Fruit fly (Drosophila melanogaster) whole organism, embryonic: Measurements from ENCODE around the gene alpha-PheRS.

Source experiments
- Ada2b ChIP-seq: fragments of 200-800 bp; sonication (Bioruptor generic); IDR thresholded peaks from 2 replicates; pipeline ENCODE4 v1.3.6; 2022; ENCODE audit warnings: missing biosample characterization, missing genetic modification characterization
- CG1024 ChIP-seq: fragments of 200-800 bp; sonication (Bioruptor generic); IDR thresholded peaks from 2 replicates; pipeline ENCODE4 v1.3.6; 2022; ENCODE audit warnings: missing biosample characterization, missing genetic modification characterization
- CG10321 ChIP-seq: fragments of 200-800 bp; sonication (Bioruptor generic); IDR thresholded peaks from 2 replicates; pipeline ENCODE4 v1.3.6; 2022; ENCODE audit warnings: missing biosample characterization, missing genetic modification characterization
- CG10565 ChIP-seq: fragments of 200-800 bp; sonication (Bioruptor generic); optimal IDR thresholded peaks from 3 replicates; lab custom pipeline; 2016; ENCODE audit warnings: missing biosample characterization, mild to moderate bottlenecking, missing genetic modification characterization
- CG11085 ChIP-seq: fragments of 200-800 bp; sonication (Bioruptor generic); IDR thresholded peaks from 2 replicates; pipeline ENCODE4 v1.3.6; 2022; ENCODE audit warnings: missing biosample characterization, missing genetic modification characterization
- CG13775 ChIP-seq: fragments of 200-800 bp; sonication (Bioruptor generic); optimal IDR thresholded peaks from 3 replicates; lab custom pipeline; 2017; ENCODE audit warnings: missing biosample characterization, mild to moderate bottlenecking, missing genetic modification characterization
- CG14050 ChIP-seq: fragments of 200-800 bp; sonication (Bioruptor generic); IDR thresholded peaks from 3 replicates; pipeline ENCODE4 v1.3.6; 2022; ENCODE audit warnings: missing biosample characterization, missing genetic modification characterization
- CG1602 ChIP-seq: fragments of 200-800 bp; sonication (Bioruptor generic); optimal IDR thresholded peaks from 3 replicates; lab custom pipeline; 2016; ENCODE audit warnings: missing biosample characterization, missing genetic modification characterization
- CG18476 ChIP-seq: fragments of 200-800 bp; sonication (Bioruptor generic); optimal IDR thresholded peaks from 2 replicates; lab custom pipeline; 2016; ENCODE audit warnings: missing biosample characterization, mild to moderate bottlenecking, missing genetic modification characterization
- CG2120 ChIP-seq: fragments of 200-800 bp; sonication (Bioruptor generic); optimal IDR thresholded peaks from 3 replicates; lab custom pipeline; 2016; ENCODE audit warnings: missing biosample characterization, missing genetic modification characterization
- CG2129 ChIP-seq: fragments of 200-800 bp; sonication (Bioruptor generic); IDR thresholded peaks from 2 replicates; pipeline ENCODE4 v1.3.6; 2022; ENCODE audit warnings: missing biosample characterization, missing genetic modification characterization; ENCODE audit not compliant: partially characterized antibody
- CG32767 ChIP-seq: fragments of 200-800 bp; sonication (Bioruptor generic); IDR thresholded peaks from 2 replicates; pipeline ENCODE4 v1.3.6; 2022; ENCODE audit warnings: missing biosample characterization, missing genetic modification characterization
- CG33213 ChIP-seq: fragments of 200-800 bp; sonication (Bioruptor generic); optimal IDR thresholded peaks from 3 replicates; lab custom pipeline; 2016; ENCODE audit warnings: missing biosample characterization, missing genetic modification characterization
- CG42726 ChIP-seq: fragments of 200-800 bp; sonication (Bioruptor generic); IDR thresholded peaks from 2 replicates; pipeline ENCODE4 v1.3.6; 2022; ENCODE audit warnings: missing biosample characterization, missing genetic modification characterization; ENCODE audit not compliant: partially characterized antibody
- CG5180 ChIP-seq: fragments of 200-800 bp; sonication (Bioruptor generic); optimal IDR thresholded peaks from 3 replicates; lab custom pipeline; 2017; ENCODE audit warnings: missing biosample characterization, missing genetic modification characterization, mild to moderate bottlenecking, moderate library complexity, missing genetic modification reagents
- CG5953 ChIP-seq: fragments of 200-800 bp; sonication (Bioruptor generic); IDR thresholded peaks from 2 replicates; pipeline ENCODE4 v1.3.6; 2022; ENCODE audit warnings: missing biosample characterization, missing genetic modification characterization
- CG6791 ChIP-seq: fragments of 200-800 bp; sonication (Bioruptor generic); IDR thresholded peaks from 3 replicates; pipeline ENCODE4 v1.3.6; 2022; ENCODE audit warnings: missing biosample characterization, missing genetic modification characterization; ENCODE audit not compliant: partially characterized antibody
- CG7271 ChIP-seq: fragments of 200-800 bp; sonication (Bioruptor generic); optimal IDR thresholded peaks from 2 replicates; lab custom pipeline; 2018; ENCODE audit warnings: missing biosample characterization, mild to moderate bottlenecking, missing genetic modification characterization, moderate library complexity
- CG7963 ChIP-seq: fragments of 200-800 bp; sonication (Bioruptor generic); IDR thresholded peaks from 3 replicates; pipeline ENCODE4 v1.3.6; 2022; ENCODE audit warnings: missing biosample characterization, missing genetic modification characterization; ENCODE audit not compliant: partially characterized antibody
- CG8290 ChIP-seq, 3 experiments: fragments of 200-800 bp; sonication (Bioruptor generic); optimal IDR thresholded peaks; 2 replicates each; lab custom pipeline; 2016 to 2019; ENCODE audit warnings: missing biosample characterization in 3 of 3, missing genetic modification characterization in 3 of 3, mild to moderate bottlenecking in 2 of 3, moderate library complexity in 1 of 3
- Lhr ChIP-seq: fragments of 200-800 bp; sonication (Bioruptor generic); optimal IDR thresholded peaks from 3 replicates; lab custom pipeline; 2017; ENCODE audit warnings: mild to moderate bottlenecking, missing biosample characterization, missing genetic modification reagents, missing genetic modification characterization
- MBD-R2 ChIP-seq: fragments of 200-800 bp; sonication (Bioruptor generic); IDR thresholded peaks from 2 replicates; pipeline ENCODE4 v1.3.6; 2022; ENCODE audit warnings: missing biosample characterization, missing genetic modification characterization
- Mrtf ChIP-seq: fragments of 200-800 bp; sonication (Bioruptor generic); IDR thresholded peaks from 3 replicates; pipeline ENCODE4 v1.3.6; 2022; ENCODE audit warnings: missing biosample characterization, missing genetic modification characterization
- Optix ChIP-seq: fragments of 200-800 bp; sonication (Bioruptor generic); IDR thresholded peaks from 3 replicates; pipeline ENCODE4 v1.3.6; 2022; ENCODE audit warnings: missing biosample characterization, missing genetic modification characterization
- Sry-δ ChIP-seq: fragments of 200-800 bp; sonication (Bioruptor generic); optimal IDR thresholded peaks from 2 replicates; lab custom pipeline; 2016; ENCODE audit warnings: missing biosample characterization, missing genetic modification characterization
- al ChIP-seq: fragments of 200-800 bp; sonication (Bioruptor generic); IDR thresholded peaks from 2 replicates; pipeline ENCODE4 v1.3.6; 2022; ENCODE audit warnings: missing biosample characterization, missing genetic modification characterization
- ap ChIP-seq: fragments of 200-800 bp; sonication (Bioruptor generic); IDR thresholded peaks from 2 replicates; pipeline ENCODE4 v1.3.6; 2022; ENCODE audit warnings: missing biosample characterization, missing genetic modification characterization
- ato ChIP-seq: fragments of 200-800 bp; sonication (Bioruptor generic); IDR thresholded peaks from 2 replicates; pipeline ENCODE4 v1.3.6; 2022; ENCODE audit warnings: missing biosample characterization, missing genetic modification characterization; ENCODE audit not compliant: partially characterized antibody
- dimm ChIP-seq: fragments of 200-800 bp; sonication (Bioruptor generic); IDR thresholded peaks from 2 replicates; pipeline ENCODE4 v1.3.6; 2022; ENCODE audit warnings: missing biosample characterization, missing genetic modification characterization
- esg ChIP-seq: fragments of 200-800 bp; sonication (Bioruptor generic); conservative IDR thresholded peaks from 2 replicates; pipeline ENCODE4 v1.3.6; 2022; ENCODE audit warnings: missing biosample characterization, missing genetic modification characterization
- eyg ChIP-seq: fragments of 200-800 bp; sonication (Bioruptor generic); optimal IDR thresholded peaks from 3 replicates; lab custom pipeline; 2016; ENCODE audit warnings: missing biosample characterization, missing genetic modification characterization
- hb ChIP-seq: fragments of 200-800 bp; sonication (Bioruptor generic); IDR thresholded peaks from 3 replicates; pipeline ENCODE4 v1.3.6; 2022; ENCODE audit warnings: missing biosample characterization, missing genetic modification characterization; ENCODE audit not compliant: partially characterized antibody
- ind ChIP-seq: fragments of 200-800 bp; sonication (Bioruptor generic); optimal IDR thresholded peaks from 3 replicates; lab custom pipeline; 2016; ENCODE audit warnings: missing biosample characterization, missing genetic modification characterization
- kay ChIP-seq: fragments of 200-800 bp; sonication (Bioruptor generic); optimal IDR thresholded peaks from 2 replicates; lab custom pipeline; 2016; ENCODE audit warnings: missing biosample characterization, missing genetic modification characterization
- kni ChIP-seq: fragments of 200-800 bp; sonication (Bioruptor generic); optimal IDR thresholded peaks from 3 replicates; lab custom pipeline; 2017; ENCODE audit warnings: mild to moderate bottlenecking, missing biosample characterization, missing genetic modification reagents, missing genetic modification characterization
- luna ChIP-seq: fragments of 200-800 bp; sonication (Bioruptor generic); optimal IDR thresholded peaks from 2 replicates; lab custom pipeline; 2016; ENCODE audit warnings: missing biosample characterization, missing genetic modification characterization
- mld ChIP-seq: fragments of 200-800 bp; sonication (Bioruptor generic); IDR thresholded peaks from 3 replicates; pipeline ENCODE4 v1.3.6; 2022; ENCODE audit warnings: missing biosample characterization, missing genetic modification characterization; ENCODE audit not compliant: partially characterized antibody
- nmo ChIP-seq: fragments of 200-800 bp; sonication (Bioruptor generic); optimal IDR thresholded peaks from 2 replicates; lab custom pipeline; 2018; ENCODE audit warnings: missing biosample characterization, mild to moderate bottlenecking, missing genetic modification characterization, moderate library complexity
- org-1 ChIP-seq: fragments of 200-800 bp; sonication (Bioruptor generic); optimal IDR thresholded peaks from 2 replicates; lab custom pipeline; 2017; ENCODE audit warnings: missing biosample characterization, missing genetic modification characterization
- pfk ChIP-seq: fragments of 200-800 bp; sonication (Bioruptor generic); optimal IDR thresholded peaks from 2 replicates; lab custom pipeline; 2018; ENCODE audit warnings: missing biosample characterization, mild to moderate bottlenecking, missing genetic modification characterization, moderate library complexity
- pzg ChIP-seq: fragments of 200-800 bp; sonication (Bioruptor generic); optimal IDR thresholded peaks from 3 replicates; lab custom pipeline; 2018; ENCODE audit warnings: missing biosample characterization, mild to moderate bottlenecking, missing genetic modification characterization, moderate library complexity
- sens ChIP-seq: fragments of 200-800 bp; sonication (Bioruptor generic); peaks from one replicate; lab custom pipeline; 2016; ENCODE audit warnings: missing biosample characterization, missing genetic modification characterization
- sim ChIP-seq: fragments of 200-800 bp; sonication (Bioruptor generic); IDR thresholded peaks from 2 replicates; pipeline ENCODE4 v1.3.6; 2022; ENCODE audit warnings: missing biosample characterization, missing genetic modification characterization
- tna ChIP-seq: fragments of 200-800 bp; sonication (Bioruptor generic); IDR thresholded peaks from 2 replicates; pipeline ENCODE4 v1.3.6; 2022; ENCODE audit warnings: missing biosample characterization, missing genetic modification characterization; ENCODE audit not compliant: partially characterized antibody
- z ChIP-seq: fragments of 200-800 bp; sonication (Bioruptor generic); IDR thresholded peaks from 3 replicates; pipeline ENCODE4 v1.3.6; 2022; ENCODE audit warnings: missing biosample characterization, missing genetic modification characterization

The alpha-PheRS gene

DNA sequence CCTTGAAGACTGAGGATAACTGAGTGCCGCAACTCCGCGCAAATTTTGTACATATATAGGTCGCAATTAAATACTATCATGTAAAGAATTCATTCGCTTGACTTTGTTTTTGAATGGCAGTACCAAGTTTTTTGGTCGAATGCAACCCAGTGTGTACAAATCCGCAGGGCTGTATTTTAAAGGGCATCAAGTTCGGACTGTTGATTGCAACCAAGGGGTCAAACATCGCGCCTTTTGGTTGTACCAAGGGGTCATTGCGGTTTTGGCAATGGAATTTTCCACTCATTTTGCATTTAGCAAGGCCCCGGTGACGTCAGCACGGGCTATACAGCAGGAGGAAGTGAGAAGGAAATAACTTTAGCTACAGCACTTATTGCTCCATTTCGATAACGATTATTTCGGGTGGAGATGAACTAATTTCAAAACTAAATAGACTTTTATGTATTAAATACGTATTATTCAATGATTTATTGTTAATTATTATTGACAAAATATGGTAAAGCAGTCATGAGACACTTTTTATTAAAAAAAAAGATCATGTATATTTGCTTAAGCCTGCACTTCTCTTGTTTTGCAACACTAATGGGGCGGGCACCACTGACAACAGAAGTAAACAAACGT lies 13.6 kb downstream of the alpha-PheRS start, which contains the start of gene CG10958 (continued):
- TF ChIP-seq CG42726 (GFP tag; lab: Robert Waterston, UW), result no peak
- TF ChIP-seq ap (GFP tag; lab: Robert Waterston, UW), result peak; percentile 39; the same call in 1 of the 2 replicates
- TF ChIP-seq CG2120 (GFP tag; lab: Kevin White, UChicago), result peak; percentile 83
- 0 out of 2 replicates have a peak, but pooled peaks have one; percentile 10 for TF ChIP-seq sim (GFP tag; lab: Robert Waterston, UW)

DNA sequence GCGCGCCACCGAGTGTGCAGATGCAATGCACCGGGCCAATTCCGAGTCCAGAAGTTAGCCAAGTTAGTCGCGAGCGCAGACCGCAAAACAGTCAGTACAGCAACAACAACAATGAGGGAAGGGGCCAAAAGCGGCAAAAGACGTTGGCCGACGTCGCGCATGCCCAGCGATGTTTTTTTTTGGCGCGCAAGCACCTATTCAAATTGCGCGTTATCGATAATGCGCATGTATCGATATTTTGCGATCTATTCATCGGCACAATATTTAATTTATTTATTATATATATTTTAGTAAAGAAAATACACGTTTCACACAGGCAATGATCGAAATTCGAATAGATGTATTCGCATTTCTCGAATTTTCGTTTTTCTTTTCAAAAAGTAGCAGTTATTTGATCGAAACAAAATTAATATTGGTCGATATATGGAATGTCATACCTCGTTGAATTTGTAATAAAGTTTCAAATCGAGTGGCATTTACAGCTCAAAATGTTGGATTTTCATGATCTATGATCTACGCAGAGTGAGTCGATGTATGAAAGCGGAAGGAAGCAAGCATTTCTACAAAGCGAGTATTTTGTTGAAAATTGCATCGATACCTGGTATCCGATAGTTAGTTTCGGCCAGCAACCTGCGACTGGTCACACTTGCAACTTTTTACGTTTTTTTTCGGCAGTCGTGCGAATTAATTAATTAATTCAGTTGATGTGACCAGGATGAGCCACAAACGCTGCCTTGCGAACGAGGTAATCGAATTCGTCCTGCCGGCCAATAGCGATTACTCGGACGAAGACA lies 16.0 kb downstream of the alpha-PheRS start, which contains the start of gene CG2116:
CG2116 (plus strand) TSS at position 609 of the 794 bp plus-strand sequence.
- no peak for TF ChIP-seq pfk (GFP tag; lab: Kevin White, UChicago)
- TF ChIP-seq kni (GFP tag; lab: Kevin White, UChicago), result no peak
- TF ChIP-seq CG8290 (GFP tag; optimal IDR thresholded peaks at IDR 0.05; lab: Kevin White, UChicago), result peak; percentile 22
- peak in 1 of 2 experiments; percentile 26 for TF ChIP-seq CG8290 (tag; optimal IDR thresholded peaks at IDR 0.05; lab: Kevin White, UChicago)
- 0 out of 2 replicates have a peak, but pooled peaks have one; percentile 40 for TF ChIP-seq CG42726 (GFP tag; lab: Robert Waterston, UW)
- no peak for TF ChIP-seq CG5953 (GFP tag; lab: Robert Waterston, UW)
- no peak for TF ChIP-seq eyg (GFP tag; lab: Kevin White, UChicago)
- TF ChIP-seq esg (GFP tag; lab: Robert Waterston, UW), result no peak
- no peak for TF ChIP-seq CG11085 (GFP tag; lab: Robert Waterston, UW)
- no peak for TF ChIP-seq al (GFP tag; lab: Robert Waterston, UW)
- no peak for TF ChIP-seq org-1 (GFP tag; lab: Kevin White, UChicago)
- TF ChIP-seq Lhr, result no peak
- no peak; the same call in 2 of the 3 replicates for TF ChIP-seq mld
- TF ChIP-seq nmo (GFP tag; lab: Kevin White, UChicago), result peak; percentile 26
- peak; percentile 64 for TF ChIP-seq CG6791 (GFP tag; lab: Robert Waterston, UW)
- 0 out of 2 replicates have a peak, but pooled peaks have one; percentile 43 for TF ChIP-seq CG2129 (GFP tag; lab: Robert Waterston, UW)
- no peak for TF ChIP-seq Optix
- TF ChIP-seq CG1024 (GFP tag; lab: Robert Waterston, UW), result no peak
- TF ChIP-seq z (GFP tag; lab: Robert Waterston, UW), result no peak
- no peak for TF ChIP-seq kay (GFP tag; lab: Kevin White, UChicago)
- no peak for TF ChIP-seq CG32767 (GFP tag; lab: Robert Waterston, UW)
- no peak for TF ChIP-seq CG10321 (GFP tag; lab: Robert Waterston, UW)
- peak; percentile 47 for TF ChIP-seq MBD-R2 (GFP tag; lab: Robert Waterston, UW)
- no peak for TF ChIP-seq hb
- 0 out of 2 replicates have a peak, but pooled peaks have one; percentile 11 for TF ChIP-seq tna (GFP tag; lab: Robert Waterston, UW)
- TF ChIP-seq CG10565 (GFP tag; lab: Kevin White, UChicago), result no peak
- TF ChIP-seq CG14050 (GFP tag; lab: Robert Waterston, UW), result no peak
- peak; percentile 73 for TF ChIP-seq Sry-δ (GFP tag; lab: Kevin White, UChicago)
- no peak for TF ChIP-seq CG33213 (GFP tag; lab: Kevin White, UChicago)
- no peak for TF ChIP-seq ind (GFP tag; lab: Kevin White, UChicago)
- TF ChIP-seq CG13775, result no peak
- TF ChIP-seq pzg, result peak; percentile 64
- no peak for TF ChIP-seq luna (GFP tag; lab: Kevin White, UChicago)
- TF ChIP-seq CG18476, result no peak
- peak; percentile 63 for TF ChIP-seq ato (GFP tag; lab: Robert Waterston, UW)
- no peak for TF ChIP-seq Mrtf (GFP tag; lab: Robert Waterston, UW)
- TF ChIP-seq CG5180 (GFP tag; lab: Kevin White, UChicago), result no peak
- TF ChIP-seq CG1602 (GFP tag; lab: Kevin White, UChicago), result no peak
- TF ChIP-seq CG7271 (tag; lab: Kevin White, UChicago), result no peak
- peak; percentile 53 for TF ChIP-seq sens (GFP tag; lab: Kevin White, UChicago)
- TF ChIP-seq CG7963 (GFP tag; lab: Robert Waterston, UW), result peak; percentile 59; the same call in 2 of the 3 replicates
- no peak for TF ChIP-seq dimm (GFP tag; lab: Robert Waterston, UW)
- TF ChIP-seq Ada2b (GFP tag; lab: Robert Waterston, UW), result no peak
